Fruit fly (Drosophila melanogaster): ENCODE measurements around the gene CG1116.

The CG1116 gene

dm6 chr3R:5261996-5262535 lies 42.6 kb downstream of the CG1116 start (continued):
- TF ChIP-seq E2f2 (GFP tag; IDR thresholded peaks at IDR 0.05) = no peak
- no peak for TF ChIP-seq CG15269 (tag; optimal IDR thresholded peaks at IDR 0.05)
- no peak for TF ChIP-seq pros (GFP tag; optimal IDR thresholded peaks at IDR 0.05)
- TF ChIP-seq CG6175 (GFP tag; IDR thresholded peaks at IDR 0.05) = no peak

dm6 chr3R:5262592-5262991 lies 43.1 kb downstream of the CG1116 start, which contains the start of gene Tim17a2:
Tim17a2 (minus strand) TSS chr3R:5262692.
- TF ChIP-seq Sin3A (optimal IDR thresholded peaks at IDR 0.05) (no peak), Med (GFP tag) (peak; percentile 7), CG15479 (GFP tag; optimal IDR thresholded peaks at IDR 0.05) (peak; percentile 63)

dm6 chr3R:5263311-5264250 lies 44.1 kb downstream of the CG1116 start:
- TF ChIP-seq pan (optimal IDR thresholded peaks at IDR 0.05) (peak in 1 of 2 experiments; percentile 23), pan (GFP tag; optimal IDR thresholded peaks at IDR 0.05 in 1 of 2, IDR thresholded peaks at IDR 0.05 in 1 of 2) (peak in 1 of 2 experiments; percentile 75), hb (GFP tag; IDR thresholded peaks at IDR 0.05; ENCODE audit: partially characterized antibody) (no peak), CG6791 (GFP tag; IDR thresholded peaks at IDR 0.05; ENCODE audit: partially characterized antibody) (no peak), cad (GFP tag; optimal IDR thresholded peaks at IDR 0.05) (no peak), CG14965 (GFP tag; optimal IDR thresholded peaks at IDR 0.05; ENCODE audit: borderline replicate concordance) (no peak), chif (GFP tag; optimal IDR thresholded peaks at IDR 0.05) (peak; percentile 19 to 34), CG6689 (GFP tag; IDR thresholded peaks at IDR 0.05) (peak; percentile 85), tio (GFP tag; optimal IDR thresholded peaks at IDR 0.05) (peak; percentile 56), HLH4C (GFP tag; IDR thresholded peaks at IDR 0.05; ENCODE audit: partially characterized antibody) (no peak), chm (GFP tag; IDR thresholded peaks at IDR 0.05) (no peak; the same call in 1 of the 2 replicates), Oaz (GFP tag; IDR thresholded peaks at IDR 0.05) (0 out of 2 replicates have a peak, but pooled peaks have one; percentile 43), lov (optimal IDR thresholded peaks at IDR 0.05) (no peak), lov (GFP tag; IDR thresholded peaks at IDR 0.05) (no peak), CG15696 (tag; optimal IDR thresholded peaks at IDR 0.05) (peak; percentile 73), CG10543 (GFP tag; optimal IDR thresholded peaks at IDR 0.05) (peak; percentile 89), Ssrp (tag; optimal IDR thresholded peaks at IDR 0.05) (peak; percentile 87), klu (GFP tag; IDR thresholded peaks at IDR 0.05) (peak; percentile 73; the same call in 1 of the 2 replicates), jumu (GFP tag; optimal IDR thresholded peaks at IDR 0.05) (no peak), h (optimal IDR thresholded peaks at IDR 0.05) (no peak), Bgb (GFP tag; IDR thresholded peaks at IDR 0.05; ENCODE audit: partially characterized antibody) (no peak), gfzf (GFP tag; optimal IDR thresholded peaks at IDR 0.05) (no peak), GATAe (GFP tag; conservative IDR thresholded peaks at IDR 0.05) (no peak; the same call in 1 of the 2 replicates), oc (tag; optimal IDR thresholded peaks at IDR 0.05) (peak; percentile 50), Hmr (GFP tag; optimal IDR thresholded peaks at IDR 0.05) (peak; percentile 89), CG30020 (tag; optimal IDR thresholded peaks at IDR 0.05) (peak; percentile 66), CG43689 (GFP tag; IDR thresholded peaks at IDR 0.05) (0 out of 2 replicates have a peak, but pooled peaks have one; percentile 42), NC2β (GFP tag; optimal IDR thresholded peaks at IDR 0.05) (no peak), az2 (GFP tag; optimal IDR thresholded peaks at IDR 0.05) (peak; percentile 71), CG2875 (GFP tag; optimal IDR thresholded peaks at IDR 0.05) (peak; percentile 73), CG4617 (GFP tag; optimal IDR thresholded peaks at IDR 0.05; ENCODE audit: borderline replicate concordance) (peak; percentile 17), Chrac-16 (GFP tag; optimal IDR thresholded peaks at IDR 0.05) (peak; percentile 54), run (tag; optimal IDR thresholded peaks at IDR 0.05) (peak; percentile 72), Doc3 (GFP tag; IDR thresholded peaks at IDR 0.05; ENCODE audit: partially characterized antibody) (peak; percentile 16; the same call in 1 of the 3 replicates), CG17361 (GFP tag; IDR thresholded peaks at IDR 0.05) (peak; percentile 97), HLH3B (GFP tag; IDR thresholded peaks at IDR 0.05) (peak; percentile 76), NFAT (GFP tag; IDR thresholded peaks at IDR 0.05) (0 out of 2 replicates have a peak, but pooled peaks have one; percentile 29), org-1 (GFP tag; optimal IDR thresholded peaks at IDR 0.05) (peak; percentile 49)
